Worm (Caenorhabditis elegans) whole organism, mixed stage, embryonic: ENCODE results near the gene scav-3.

Source experiments
- ceh-83 ChIP-seq: fragments of 200-800 bp; sonication (Bioruptor generic); optimal IDR thresholded peaks from 2 replicates; lab custom pipeline; 2018; ENCODE audit warnings: mild to moderate bottlenecking, missing genetic modification characterization, missing compliant biosample characterization
- ces-1 ChIP-seq: fragments of 150-350 bp; optimal IDR thresholded peaks from 2 replicates; lab custom pipeline; 2014; ENCODE audit warnings: missing biosample characterization, missing genetic modification reagents, missing genetic modification characterization
- elt-1 ChIP-seq: sonication (generic microtip); optimal IDR thresholded peaks from 2 replicates; lab custom pipeline; 2017; ENCODE audit warnings: missing genetic modification characterization, mild to moderate bottlenecking, missing compliant biosample characterization, antibody characterized with exemption, moderate library complexity, borderline replicate concordance; ENCODE audit not compliant: insufficient read depth
- elt-3 ChIP-seq: fragments of 150-350 bp; optimal IDR thresholded peaks from 2 replicates; lab custom pipeline; 2014; ENCODE audit warnings: missing biosample characterization, missing genetic modification characterization
- lsy-2 ChIP-seq: fragments of 150-350 bp; optimal IDR thresholded peaks from 2 replicates; lab custom pipeline; 2014; ENCODE audit warnings: missing biosample characterization, missing genetic modification characterization
- nhr-76 ChIP-seq: sonication (generic microtip); optimal IDR thresholded peaks from 2 replicates; lab custom pipeline; 2017; ENCODE audit warnings: missing biosample characterization, missing genetic modification characterization
- snpc-4 ChIP-seq: fragments of 150-350 bp; optimal IDR thresholded peaks from 2 replicates; lab custom pipeline; 2014; ENCODE audit warnings: missing biosample characterization, missing genetic modification characterization

DNA sequence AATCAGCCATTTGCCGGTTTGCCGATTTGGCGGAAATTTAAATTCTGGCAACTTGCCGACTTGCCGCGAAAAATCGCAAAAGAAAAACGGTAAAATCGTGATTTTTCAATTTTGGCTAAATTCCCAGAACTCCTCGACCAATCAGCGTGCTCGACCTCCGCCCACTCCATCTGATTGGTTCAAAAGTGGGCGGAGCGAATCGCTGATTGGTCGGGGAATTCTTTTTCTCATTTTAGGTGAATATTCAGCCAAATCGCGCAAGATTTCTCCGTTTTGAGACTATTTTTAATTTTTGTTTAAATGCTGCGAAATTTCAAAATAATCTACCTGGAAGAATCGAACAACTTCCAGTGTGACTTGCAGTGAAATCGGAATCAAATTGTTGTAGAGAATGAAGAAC lies 42.1 kb downstream of the scav-3 start:
- no peak for TF ChIP-seq lsy-2 (tag; lab: Kevin White, UChicago)
- TF ChIP-seq elt-1 (tag; lab: Kevin White, UChicago) = no peak
- TF ChIP-seq snpc-4 (tag; lab: Kevin White, UChicago) = no peak
- no peak for TF ChIP-seq ceh-83 (GFP tag; lab: Kevin White, UChicago)
- TF ChIP-seq ces-1 = no peak
- TF ChIP-seq nhr-76 (tag; lab: Kevin White, UChicago) = no peak
- TF ChIP-seq elt-3 (tag; lab: Kevin White, UChicago) = no peak
